Fruit fly (Drosophila melanogaster): Measurements from ENCODE around the gene CG43673.
A peak's percentile ranks its signal among the peaks of the same experiment; 100 is the strongest.

Gene CG43673

DNA sequence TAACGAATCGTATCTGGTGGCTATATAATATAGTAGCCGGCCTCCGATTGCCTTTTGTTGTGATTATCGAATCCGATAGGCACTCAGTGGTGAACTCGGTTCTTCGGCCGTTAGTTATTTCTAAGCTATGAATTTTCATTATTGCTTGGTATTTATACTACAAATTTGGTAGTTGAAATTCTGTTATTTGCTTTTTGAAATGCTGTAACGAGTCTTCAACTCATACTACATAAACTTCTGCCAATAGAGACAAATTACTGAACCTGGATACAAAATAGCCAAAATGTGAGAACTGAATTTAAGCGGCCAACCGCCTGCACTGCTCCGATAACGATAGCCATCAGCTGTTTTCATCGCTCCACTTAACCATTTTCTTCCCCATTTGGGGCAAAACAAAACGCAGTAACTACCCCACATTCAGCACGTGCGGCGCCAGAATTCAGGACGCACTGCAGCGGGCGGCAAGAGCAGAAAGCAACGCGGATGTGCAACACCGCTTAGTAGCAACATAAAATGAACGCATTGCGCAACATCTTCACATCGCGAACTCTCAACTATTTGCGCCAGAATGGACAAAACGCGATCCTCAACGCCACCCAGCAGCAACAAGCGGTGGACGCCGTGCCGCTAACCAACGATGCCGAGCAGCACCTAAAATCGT, 39.9 kb upstream of the CG43673 start, which contains the start of the genes CG11679 and CG8206 (continued):
- no peak for TF ChIP-seq gcm (GFP tag; optimal IDR thresholded peaks at IDR 0.05)
- peak; percentile 42 for TF ChIP-seq Nf-YC (tag; optimal IDR thresholded peaks at IDR 0.05)
- peak; percentile 38 for TF ChIP-seq Dip3 (GFP tag; optimal IDR thresholded peaks at IDR 0.05)
- no peak for TF ChIP-seq prd (optimal IDR thresholded peaks at IDR 0.05)
- TF ChIP-seq prd (GFP tag; IDR thresholded peaks at IDR 0.05) = peak; percentile 47; the same call in 1 of the 3 replicates
- TF ChIP-seq gem (tag; optimal IDR thresholded peaks at IDR 0.05) = peak; percentile 53
- TF ChIP-seq CG11560 (tag; IDR thresholded peaks at IDR 0.05) = no peak
- peak; percentile 36; the same call in 1 of the 2 replicates for TF ChIP-seq inv (GFP tag; IDR thresholded peaks at IDR 0.05; ENCODE audit: partially characterized antibody)
- no peak for TF ChIP-seq croc (GFP tag; conservative IDR thresholded peaks at IDR 0.05)
- peak; percentile 90 for TF ChIP-seq CG15514 (GFP tag; optimal IDR thresholded peaks at IDR 0.05)
- no peak for TF ChIP-seq btn (GFP tag; optimal IDR thresholded peaks at IDR 0.05)
- TF ChIP-seq sug (tag; optimal IDR thresholded peaks at IDR 0.05) = peak; percentile 71
- no peak for TF ChIP-seq pb (GFP tag; optimal IDR thresholded peaks at IDR 0.05)
- no peak for TF ChIP-seq Hmx (GFP tag; optimal IDR thresholded peaks at IDR 0.05)
- TF ChIP-seq nerfin-1 (tag; optimal IDR thresholded peaks at IDR 0.05) = peak; percentile 8
- peak; percentile 33 for TF ChIP-seq bcd (GFP tag; optimal IDR thresholded peaks at IDR 0.05)
- TF ChIP-seq pum (GFP tag; optimal IDR thresholded peaks at IDR 0.05) = peak; percentile 54
- TF ChIP-seq Sin3A (optimal IDR thresholded peaks at IDR 0.05) = peak; percentile 60
- peak; percentile 18 for TF ChIP-seq pho (GFP tag; optimal IDR thresholded peaks at IDR 0.05)
- TF ChIP-seq run (tag; optimal IDR thresholded peaks at IDR 0.05) = no peak
- no peak for TF ChIP-seq CG13123 (GFP tag; optimal IDR thresholded peaks at IDR 0.05)
- TF ChIP-seq PHDP (tag; optimal IDR thresholded peaks at IDR 0.05) = peak; percentile 13
- no peak for TF ChIP-seq TFAM (GFP tag; optimal IDR thresholded peaks at IDR 0.05)
- TF ChIP-seq Pdp1 (GFP tag; optimal IDR thresholded peaks at IDR 0.05) = peak; percentile 38 to 62
- TF ChIP-seq gro (GFP tag; optimal IDR thresholded peaks at IDR 0.05) = peak; percentile 34
- TF ChIP-seq wek (GFP tag; optimal IDR thresholded peaks at IDR 0.05) = no peak
- peak; percentile 15 for TF ChIP-seq unpg (GFP tag; optimal IDR thresholded peaks at IDR 0.05)
- peak; percentile 3 for TF ChIP-seq CG17385 (GFP tag; optimal IDR thresholded peaks at IDR 0.05)
- no peak for TF ChIP-seq CG10565 (GFP tag; optimal IDR thresholded peaks at IDR 0.05)
- peak; percentile 9 for TF ChIP-seq stwl (tag; optimal IDR thresholded peaks at IDR 0.05)
- TF ChIP-seq CG10147 (GFP tag; optimal IDR thresholded peaks at IDR 0.05) = peak; percentile 13
- peak; percentile 27; the same call in 1 of the 2 replicates for TF ChIP-seq CG4404 (GFP tag; IDR thresholded peaks at IDR 0.05)
- TF ChIP-seq repo (GFP tag; optimal IDR thresholded peaks at IDR 0.05) = no peak
- TF ChIP-seq CG10267 (tag; optimal IDR thresholded peaks at IDR 0.05) = peak; percentile 22
- peak; percentile 24 for TF ChIP-seq Max (GFP tag; optimal IDR thresholded peaks at IDR 0.05)
- TF ChIP-seq HLHmδ (GFP tag; optimal IDR thresholded peaks at IDR 0.05) = no peak
- peak; percentile 52 for TF ChIP-seq Ets65A (GFP tag)
- no peak for TF ChIP-seq odd (GFP tag; optimal IDR thresholded peaks at IDR 0.05)
- peak; percentile 58 for TF ChIP-seq nmo (GFP tag; optimal IDR thresholded peaks at IDR 0.05)
- TF ChIP-seq crp (GFP tag; optimal IDR thresholded peaks at IDR 0.05) = peak in 1 of 2 experiments; percentile 86
- TF ChIP-seq ssp (GFP tag; IDR thresholded peaks at IDR 0.05) = peak; percentile 30; the same call in 1 of the 2 replicates
- no peak for TF ChIP-seq sqz (GFP tag; optimal IDR thresholded peaks at IDR 0.05)
- TF ChIP-seq dmrt11E (tag; optimal IDR thresholded peaks at IDR 0.05) = peak; percentile 32
- no peak for TF ChIP-seq Dfd (GFP tag; optimal IDR thresholded peaks at IDR 0.05)
- TF ChIP-seq Tbp (GFP tag; optimal IDR thresholded peaks at IDR 0.05) = no peak
- no peak for TF ChIP-seq toy (GFP tag; IDR thresholded peaks at IDR 0.05)
- TF ChIP-seq CG12236 (GFP tag; optimal IDR thresholded peaks at IDR 0.05) = no peak
- TF ChIP-seq CG6854 (GFP tag; optimal IDR thresholded peaks at IDR 0.05) = no peak
- TF ChIP-seq zfh2 (GFP tag; optimal IDR thresholded peaks at IDR 0.05) = peak; percentile 47
- TF ChIP-seq Dref (GFP tag; IDR thresholded peaks at IDR 0.05) = peak; percentile 73
